Fruit fly (Drosophila melanogaster): ENCODE data around the gene Cpr35B.

DNA sequence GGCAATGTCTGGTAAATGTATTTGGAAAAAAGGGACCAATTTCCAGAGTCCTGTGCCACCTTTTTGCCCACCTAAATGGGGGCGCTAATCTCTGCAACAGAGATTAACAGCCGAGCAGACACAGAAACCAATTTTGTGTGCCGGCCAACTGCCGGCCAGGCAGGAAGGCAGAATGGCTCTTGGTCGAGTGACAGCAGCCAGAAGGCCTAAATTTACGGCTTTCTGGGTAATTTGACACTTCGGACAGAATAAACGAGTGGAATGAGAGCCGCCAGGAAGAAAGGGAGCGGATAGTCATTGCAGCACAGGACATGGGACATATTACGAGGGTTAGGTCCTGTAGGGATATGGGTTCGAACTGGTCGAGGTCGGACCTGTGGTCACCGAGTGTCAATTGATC is 6.4 kb upstream of the Cpr35B start:
- TF ChIP-seq h (optimal IDR thresholded peaks at IDR 0.05) (no peak), insv (optimal IDR thresholded peaks at IDR 0.05) (no peak), ttk (optimal IDR thresholded peaks at IDR 0.05) (no peak), Sin3A (optimal IDR thresholded peaks at IDR 0.05) (no peak), psq (optimal IDR thresholded peaks at IDR 0.05) (no peak), Myc (optimal IDR thresholded peaks at IDR 0.05) (no peak)
